Worm (Caenorhabditis elegans): ENCODE results near the gene chs-2.
A peak's percentile ranks its signal among the peaks of the same experiment; 100 is the strongest.

chs-2 gene

ce11 chrII:186504-186903 is 10.3 kb upstream of the chs-2 start, which contains the start of gene T01D1.8:
Gene T01D1.8 (plus strand): TSS chrII:186739.
- no peak for TF ChIP-seq ceh-36 (tag; optimal IDR thresholded peaks at IDR 0.05)
- TF ChIP-seq ets-7 (tag; optimal IDR thresholded peaks at IDR 0.05) = no peak
- no peak for TF ChIP-seq hnd-1 (tag; optimal IDR thresholded peaks at IDR 0.05)
- TF ChIP-seq ceh-13 (GFP tag; optimal IDR thresholded peaks at IDR 0.05) = no peak
- TF ChIP-seq sea-1 (GFP tag; conservative IDR thresholded peaks at IDR 0.05) = no peak
- TF ChIP-seq tra-4 (tag; optimal IDR thresholded peaks at IDR 0.05) = no peak
- no peak for TF ChIP-seq pes-1 (GFP tag; IDR thresholded peaks at IDR 0.05)
- no peak for TF ChIP-seq scrt-1 (GFP tag; IDR thresholded peaks at IDR 0.05)
- TF ChIP-seq F13C5.2 (tag; optimal IDR thresholded peaks at IDR 0.05) = no peak
- TF ChIP-seq aly-1 (tag; optimal IDR thresholded peaks at IDR 0.05) = no peak
- no peak for TF ChIP-seq tbx-37 (GFP tag; conservative IDR thresholded peaks at IDR 0.05)
- TF ChIP-seq hmbx-1 (tag; optimal IDR thresholded peaks at IDR 0.05) = no peak

DNA sequence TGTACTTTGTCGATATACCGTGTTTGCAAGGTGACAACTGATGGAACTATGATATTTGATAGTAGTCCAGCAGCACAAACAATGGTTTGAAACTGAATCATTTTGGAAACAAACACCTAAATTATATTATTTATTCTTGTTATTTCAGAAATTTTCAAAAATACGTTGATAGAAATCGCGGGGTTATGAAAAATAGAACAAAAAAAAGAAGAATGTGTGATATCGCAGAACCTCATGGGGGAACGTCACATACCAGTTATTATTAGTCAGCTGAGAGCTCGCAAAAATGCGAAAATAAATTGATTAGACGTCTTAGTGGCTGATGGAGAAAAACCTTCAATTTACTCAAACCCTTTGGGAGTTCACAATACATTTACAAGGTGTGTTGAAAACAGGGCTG is 7.8 kb upstream of the chs-2 start, which contains the start of gene T01D1.5:
TSS of gene T01D1.5 (minus strand) at position 101 of the 400 bp plus-strand sequence.
- TF ChIP-seq flt-1 (GFP tag; IDR thresholded peaks at IDR 0.05) (no peak), F13C5.2 (tag; optimal IDR thresholded peaks at IDR 0.05) (no peak), hmg-4 (GFP tag; optimal IDR thresholded peaks at IDR 0.05) (no peak), tbx-37 (GFP tag; conservative IDR thresholded peaks at IDR 0.05) (no peak), B0310.2 (tag; optimal IDR thresholded peaks at IDR 0.05) (no peak), ceh-36 (tag; optimal IDR thresholded peaks at IDR 0.05) (no peak), tra-4 (tag; optimal IDR thresholded peaks at IDR 0.05) (no peak), ama-1 (optimal IDR thresholded peaks at IDR 0.05) (no peak)

DNA sequence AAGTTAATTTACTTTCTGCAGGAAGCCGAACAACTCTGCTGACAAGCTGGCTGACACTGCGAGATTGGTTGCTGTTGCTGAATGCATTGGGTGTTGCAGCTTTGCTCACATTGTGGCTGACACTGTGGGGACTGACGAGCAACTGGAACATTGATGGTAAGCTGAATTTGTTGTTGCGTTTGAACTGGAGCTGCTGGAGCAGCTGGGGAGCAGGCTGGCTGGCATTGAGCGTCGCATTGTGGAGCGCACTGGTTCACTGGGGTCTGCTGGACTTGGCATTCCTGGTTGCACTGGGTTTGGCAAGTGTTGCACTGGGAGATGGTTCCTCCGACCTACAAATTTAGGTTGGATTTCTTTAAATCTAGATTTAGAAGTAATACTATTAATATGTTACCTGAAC is 4.2 kb upstream of the chs-2 start:
- no peak for TF ChIP-seq F13C5.2 (tag; optimal IDR thresholded peaks at IDR 0.05)
- TF ChIP-seq scrt-1 (GFP tag; IDR thresholded peaks at IDR 0.05) = no peak
- TF ChIP-seq hmbx-1 (tag; optimal IDR thresholded peaks at IDR 0.05) = no peak
- TF ChIP-seq sea-1 (GFP tag; conservative IDR thresholded peaks at IDR 0.05) = no peak
- TF ChIP-seq hnd-1 (tag; optimal IDR thresholded peaks at IDR 0.05) = no peak
- TF ChIP-seq B0310.2 (tag; optimal IDR thresholded peaks at IDR 0.05) = no peak
- TF ChIP-seq pes-1 (GFP tag; IDR thresholded peaks at IDR 0.05) = no peak
- no peak for TF ChIP-seq flt-1 (GFP tag; IDR thresholded peaks at IDR 0.05)
- TF ChIP-seq aly-1 (tag; optimal IDR thresholded peaks at IDR 0.05) = no peak
- no peak for TF ChIP-seq tbx-11 (GFP tag; IDR thresholded peaks at IDR 0.05)
- TF ChIP-seq ets-7 (tag; optimal IDR thresholded peaks at IDR 0.05) = no peak
- no peak for TF ChIP-seq ceh-36 (tag; optimal IDR thresholded peaks at IDR 0.05)
- TF ChIP-seq tra-4 (tag; optimal IDR thresholded peaks at IDR 0.05) = no peak
- no peak for TF ChIP-seq tbx-37 (GFP tag; conservative IDR thresholded peaks at IDR 0.05)

- TF ChIP-seq pes-1 (GFP tag; IDR thresholded peaks at IDR 0.05) = no peak
- TF ChIP-seq ceh-36 (tag; optimal IDR thresholded peaks at IDR 0.05) = no peak
- no peak for TF ChIP-seq B0310.2 (tag; optimal IDR thresholded peaks at IDR 0.05)
- no peak for TF ChIP-seq ceh-13 (GFP tag; optimal IDR thresholded peaks at IDR 0.05)
- TF ChIP-seq flt-1 (GFP tag; IDR thresholded peaks at IDR 0.05) = no peak
- no peak for TF ChIP-seq tbx-37 (GFP tag; conservative IDR thresholded peaks at IDR 0.05)
- no peak for TF ChIP-seq ets-7 (tag; optimal IDR thresholded peaks at IDR 0.05)
- no peak for TF ChIP-seq aly-1 (tag; optimal IDR thresholded peaks at IDR 0.05)
- no peak for TF ChIP-seq hmbx-1 (tag; optimal IDR thresholded peaks at IDR 0.05)
- no peak for TF ChIP-seq F13C5.2 (tag; optimal IDR thresholded peaks at IDR 0.05)
- TF ChIP-seq scrt-1 (GFP tag; IDR thresholded peaks at IDR 0.05) = no peak
- no peak for TF ChIP-seq sea-1 (GFP tag; conservative IDR thresholded peaks at IDR 0.05)
- no peak for TF ChIP-seq ama-1 (optimal IDR thresholded peaks at IDR 0.05)
- TF ChIP-seq tbx-11 (GFP tag; IDR thresholded peaks at IDR 0.05) = no peak
- no peak for TF ChIP-seq hnd-1 (tag; optimal IDR thresholded peaks at IDR 0.05)
- TF ChIP-seq tra-4 (tag; optimal IDR thresholded peaks at IDR 0.05) = no peak
These were observed 2.3 kb upstream of the chs-2 start, which contains the start of gene abu-11 for ce11 chrII:194458-194857. Gene abu-11 (minus strand): TSS chrII:194558.

ce11 chrII:208097-208496 is 11.3 kb downstream of the chs-2 start:
- TF ChIP-seq hmbx-1 (tag; optimal IDR thresholded peaks at IDR 0.05) = no peak
- TF ChIP-seq ets-7 (tag; optimal IDR thresholded peaks at IDR 0.05) = no peak
- no peak for TF ChIP-seq scrt-1 (GFP tag; IDR thresholded peaks at IDR 0.05)
- no peak for TF ChIP-seq flt-1 (GFP tag; IDR thresholded peaks at IDR 0.05)
- no peak for TF ChIP-seq ceh-36 (tag; optimal IDR thresholded peaks at IDR 0.05)
- TF ChIP-seq F13C5.2 (tag; optimal IDR thresholded peaks at IDR 0.05) = no peak
- no peak for TF ChIP-seq tbx-37 (GFP tag; conservative IDR thresholded peaks at IDR 0.05)
- no peak for TF ChIP-seq pes-1 (GFP tag; IDR thresholded peaks at IDR 0.05)
- no peak for TF ChIP-seq tra-4 (tag; optimal IDR thresholded peaks at IDR 0.05)
- no peak for TF ChIP-seq ceh-13 (GFP tag; optimal IDR thresholded peaks at IDR 0.05)
- no peak for TF ChIP-seq aly-1 (tag; optimal IDR thresholded peaks at IDR 0.05)

ce11 chrII:216598-216997 is 19.8 kb downstream of the chs-2 start, which contains the start of gene F48A11.4:
Gene F48A11.4 (minus strand): TSS chrII:216621.
- no peak for TF ChIP-seq aly-1 (tag; optimal IDR thresholded peaks at IDR 0.05)
- TF ChIP-seq hnd-1 (tag; optimal IDR thresholded peaks at IDR 0.05) = no peak
- peak; percentile 11; the same call in 1 of the 2 replicates for TF ChIP-seq pes-1 (GFP tag; IDR thresholded peaks at IDR 0.05)
- TF ChIP-seq ceh-13 (GFP tag; optimal IDR thresholded peaks at IDR 0.05) = no peak
- no peak for TF ChIP-seq B0310.2 (tag; optimal IDR thresholded peaks at IDR 0.05)
- peak; percentile 47 for TF ChIP-seq hmbx-1 (tag; optimal IDR thresholded peaks at IDR 0.05)
- TF ChIP-seq tbx-37 (GFP tag; conservative IDR thresholded peaks at IDR 0.05) = peak; percentile 52
- TF ChIP-seq sea-1 (GFP tag; conservative IDR thresholded peaks at IDR 0.05) = 0 out of 2 replicates have a peak, but pooled peaks have one; percentile 41
- TF ChIP-seq tbx-11 (GFP tag; IDR thresholded peaks at IDR 0.05) = 0 out of 2 replicates have a peak, but pooled peaks have one; percentile 23
- peak; percentile 77 for TF ChIP-seq F13C5.2 (tag; optimal IDR thresholded peaks at IDR 0.05)
- no peak for TF ChIP-seq ceh-36 (tag; optimal IDR thresholded peaks at IDR 0.05)
- peak; percentile 44 for TF ChIP-seq hmg-4 (GFP tag; optimal IDR thresholded peaks at IDR 0.05)
- no peak for TF ChIP-seq ama-1 (optimal IDR thresholded peaks at IDR 0.05)
- TF ChIP-seq flt-1 (GFP tag; IDR thresholded peaks at IDR 0.05) = peak; percentile 57; the same call in 1 of the 2 replicates
- no peak for TF ChIP-seq tra-4 (tag; optimal IDR thresholded peaks at IDR 0.05)
- TF ChIP-seq scrt-1 (GFP tag; IDR thresholded peaks at IDR 0.05) = no peak
- TF ChIP-seq ets-7 (tag; optimal IDR thresholded peaks at IDR 0.05) = no peak

ce11 chrII:217308-217707 is 20.5 kb downstream of the chs-2 start:
- TF ChIP-seq hnd-1 (tag; optimal IDR thresholded peaks at IDR 0.05) = no peak
- TF ChIP-seq flt-1 (GFP tag; IDR thresholded peaks at IDR 0.05) = no peak

Data from whole organism, early embryonic.